Worm (Caenorhabditis elegans): ENCODE measurements around the gene F55H2.7.

F55H2.7 gene

ce11 chrIII:9513006-9513405, 3.0 kb downstream of the F55H2.7 start:
- TF ChIP-seq ref-1 (GFP tag; conservative IDR thresholded peaks at IDR 0.05) (no peak), cog-1 (tag; optimal IDR thresholded peaks at IDR 0.05) (no peak), med-1 (GFP tag; optimal IDR thresholded peaks at IDR 0.05; ENCODE audit: insufficient read depth) (no peak), T22C8.4 (GFP tag; IDR thresholded peaks at IDR 0.05) (no peak), ztf-29 (GFP tag; IDR thresholded peaks at IDR 0.05) (no peak), ztf-23 (GFP tag; IDR thresholded peaks at IDR 0.05) (no peak), flt-1 (GFP tag; IDR thresholded peaks at IDR 0.05) (no peak), klf-2 (GFP tag; conservative IDR thresholded peaks at IDR 0.05) (no peak), tab-1 (GFP tag; IDR thresholded peaks at IDR 0.05) (no peak)

- no peak for TF ChIP-seq ztf-23 (GFP tag; IDR thresholded peaks at IDR 0.05)
- no peak for TF ChIP-seq T22C8.4 (GFP tag; IDR thresholded peaks at IDR 0.05)
- TF ChIP-seq ztf-29 (GFP tag; IDR thresholded peaks at IDR 0.05): no peak
- TF ChIP-seq flt-1 (GFP tag; IDR thresholded peaks at IDR 0.05): no peak
These were observed 4.4 kb downstream of the F55H2.7 start for ce11 chrIII:9511660-9512059.

ce11 chrIII:9511055-9511520, 5.0 kb downstream of the F55H2.7 start, which contains the start of gene F55H2.5:
TSS of gene F55H2.5 (plus strand) at chrIII:9511470.
- TF ChIP-seq ztf-23 (GFP tag; IDR thresholded peaks at IDR 0.05): no peak
- TF ChIP-seq ztf-29 (GFP tag; IDR thresholded peaks at IDR 0.05): no peak
- TF ChIP-seq T22C8.4 (GFP tag; IDR thresholded peaks at IDR 0.05): no peak
- TF ChIP-seq klf-2 (GFP tag; conservative IDR thresholded peaks at IDR 0.05): no peak
- no peak for TF ChIP-seq tab-1 (GFP tag; IDR thresholded peaks at IDR 0.05)
- TF ChIP-seq med-1 (GFP tag; optimal IDR thresholded peaks at IDR 0.05; ENCODE audit: insufficient read depth): no peak
- no peak for TF ChIP-seq cog-1 (tag; optimal IDR thresholded peaks at IDR 0.05)
- no peak for TF ChIP-seq flt-1 (GFP tag; IDR thresholded peaks at IDR 0.05)
- TF ChIP-seq ref-1 (GFP tag; conservative IDR thresholded peaks at IDR 0.05): no peak

ce11 chrIII:9509764-9510370, 6.2 kb downstream of the F55H2.7 start:
- TF ChIP-seq ztf-29 (GFP tag; IDR thresholded peaks at IDR 0.05) (no peak), klf-2 (GFP tag; conservative IDR thresholded peaks at IDR 0.05) (no peak), ztf-23 (GFP tag; IDR thresholded peaks at IDR 0.05) (no peak), flt-1 (GFP tag; IDR thresholded peaks at IDR 0.05) (no peak), med-1 (GFP tag; optimal IDR thresholded peaks at IDR 0.05; ENCODE audit: insufficient read depth) (no peak), T22C8.4 (GFP tag; IDR thresholded peaks at IDR 0.05) (no peak)

ce11 chrIII:9507799-9508198, 8.2 kb downstream of the F55H2.7 start, which contains the start of gene vha-14:
TSS of gene vha-14 (plus strand) at chrIII:9508100.
- TF ChIP-seq ztf-23 (GFP tag; IDR thresholded peaks at IDR 0.05) (no peak), med-1 (GFP tag; optimal IDR thresholded peaks at IDR 0.05; ENCODE audit: insufficient read depth) (no peak), cog-1 (tag; optimal IDR thresholded peaks at IDR 0.05) (no peak), T22C8.4 (GFP tag; IDR thresholded peaks at IDR 0.05) (no peak)

ce11 chrIII:9504347-9504746, 11.7 kb downstream of the F55H2.7 start:
- no peak for TF ChIP-seq ztf-29 (GFP tag; IDR thresholded peaks at IDR 0.05)
- no peak for TF ChIP-seq tab-1 (GFP tag; IDR thresholded peaks at IDR 0.05)
- no peak for TF ChIP-seq med-1 (GFP tag; optimal IDR thresholded peaks at IDR 0.05; ENCODE audit: insufficient read depth)
- no peak for TF ChIP-seq flt-1 (GFP tag; IDR thresholded peaks at IDR 0.05)
- TF ChIP-seq ztf-23 (GFP tag; IDR thresholded peaks at IDR 0.05): no peak

- TF ChIP-seq klf-2 (GFP tag; conservative IDR thresholded peaks at IDR 0.05): no peak
- TF ChIP-seq cog-1 (tag; optimal IDR thresholded peaks at IDR 0.05): no peak
- no peak for TF ChIP-seq ref-1 (GFP tag; conservative IDR thresholded peaks at IDR 0.05)
- no peak for TF ChIP-seq tab-1 (GFP tag; IDR thresholded peaks at IDR 0.05)
- no peak for TF ChIP-seq med-1 (GFP tag; optimal IDR thresholded peaks at IDR 0.05; ENCODE audit: insufficient read depth)
- no peak for TF ChIP-seq ztf-29 (GFP tag; IDR thresholded peaks at IDR 0.05)
- TF ChIP-seq T22C8.4 (GFP tag; IDR thresholded peaks at IDR 0.05): no peak
- TF ChIP-seq flt-1 (GFP tag; IDR thresholded peaks at IDR 0.05): no peak
These were observed 13.8 kb downstream of the F55H2.7 start for ce11 chrIII:9502155-9502714.

ce11 chrIII:9501072-9501471, 15.0 kb downstream of the F55H2.7 start:
- TF ChIP-seq ztf-23 (GFP tag; IDR thresholded peaks at IDR 0.05) (no peak), flt-1 (GFP tag; IDR thresholded peaks at IDR 0.05) (no peak), ref-1 (GFP tag; conservative IDR thresholded peaks at IDR 0.05) (no peak), cog-1 (tag; optimal IDR thresholded peaks at IDR 0.05) (no peak)

- TF ChIP-seq flt-1 (GFP tag; IDR thresholded peaks at IDR 0.05): no peak
- no peak for TF ChIP-seq klf-2 (GFP tag; conservative IDR thresholded peaks at IDR 0.05)
- no peak for TF ChIP-seq T22C8.4 (GFP tag; IDR thresholded peaks at IDR 0.05)
- no peak for TF ChIP-seq cog-1 (tag; optimal IDR thresholded peaks at IDR 0.05)
- no peak for TF ChIP-seq ztf-29 (GFP tag; IDR thresholded peaks at IDR 0.05)
These were observed 15.8 kb downstream of the F55H2.7 start, which contains the start of gene sod-4 for ce11 chrIII:9500267-9500666. TSS of gene sod-4 (minus strand) at chrIII:9500375.

- TF ChIP-seq tab-1 (GFP tag; IDR thresholded peaks at IDR 0.05): no peak
- TF ChIP-seq ztf-23 (GFP tag; IDR thresholded peaks at IDR 0.05): no peak
- TF ChIP-seq klf-2 (GFP tag; conservative IDR thresholded peaks at IDR 0.05): no peak
These were observed 18.6 kb downstream of the F55H2.7 start for ce11 chrIII:9497412-9497811.

- no peak for TF ChIP-seq ztf-23 (GFP tag; IDR thresholded peaks at IDR 0.05)
- no peak for TF ChIP-seq ref-1 (GFP tag; conservative IDR thresholded peaks at IDR 0.05)
- no peak for TF ChIP-seq T22C8.4 (GFP tag; IDR thresholded peaks at IDR 0.05)
- no peak for TF ChIP-seq klf-2 (GFP tag; conservative IDR thresholded peaks at IDR 0.05)
- no peak for TF ChIP-seq tab-1 (GFP tag; IDR thresholded peaks at IDR 0.05)
- TF ChIP-seq cog-1 (tag; optimal IDR thresholded peaks at IDR 0.05): no peak
- no peak for TF ChIP-seq ztf-29 (GFP tag; IDR thresholded peaks at IDR 0.05)
- no peak for TF ChIP-seq med-1 (GFP tag; optimal IDR thresholded peaks at IDR 0.05; ENCODE audit: insufficient read depth)
- no peak for TF ChIP-seq flt-1 (GFP tag; IDR thresholded peaks at IDR 0.05)
These were observed 20.0 kb downstream of the F55H2.7 start for ce11 chrIII:9496083-9496482.
